Worm (Caenorhabditis elegans): Measurements from ENCODE around the gene F20D6.2.

F20D6.2 gene

DNA sequence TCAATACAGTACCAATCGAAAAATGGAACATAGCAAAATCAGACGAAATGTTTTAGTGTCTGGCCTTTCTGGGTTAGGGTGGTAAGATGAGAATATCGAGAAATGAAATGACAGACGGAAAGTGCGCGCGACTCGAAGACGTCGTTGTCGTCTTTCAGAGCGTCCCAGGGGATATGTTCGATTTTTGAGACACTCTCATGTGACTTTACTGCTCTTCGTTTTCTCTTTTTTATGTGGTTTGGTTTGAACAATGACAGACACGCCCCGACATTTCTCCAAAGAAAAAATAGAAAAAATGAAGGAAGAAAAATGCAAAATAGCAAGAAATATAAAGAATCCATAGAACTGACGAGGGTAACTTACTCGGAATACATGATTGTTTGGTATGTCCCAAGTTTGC, 24.7 kb downstream of the F20D6.2 start:
- peak; percentile 42 for TF ChIP-seq lin-14 (GFP tag; optimal IDR thresholded peaks at IDR 0.05)
- no peak for TF ChIP-seq grh-1 (GFP tag; IDR thresholded peaks at IDR 0.05)

DNA sequence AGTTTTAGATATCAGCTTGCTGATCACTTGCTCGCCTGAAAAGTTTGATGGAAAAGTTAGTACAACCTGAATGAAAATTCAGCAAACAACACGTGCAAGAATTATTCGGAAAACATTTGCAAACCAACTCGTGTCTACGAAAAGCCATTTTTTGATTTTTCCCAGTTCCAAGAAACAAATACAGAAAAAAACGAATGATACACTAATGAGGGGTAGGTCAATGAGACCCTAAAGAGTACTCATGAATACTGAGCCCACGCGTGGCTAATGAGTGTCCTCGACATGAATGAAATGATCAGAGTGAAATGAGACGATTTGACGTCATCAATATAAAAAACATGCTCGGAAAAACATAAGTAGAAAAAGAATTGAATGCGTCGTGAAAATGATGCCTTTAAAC, 26.2 kb downstream of the F20D6.2 start:
- TF ChIP-seq unc-130 (tag; optimal IDR thresholded peaks at IDR 0.05): no peak
- no peak for TF ChIP-seq irx-1 (tag; optimal IDR thresholded peaks at IDR 0.05)
- peak; percentile 31 for TF ChIP-seq pax-3 (tag; optimal IDR thresholded peaks at IDR 0.05)
- TF ChIP-seq xbp-1 (tag; optimal IDR thresholded peaks at IDR 0.05): peak; percentile 11
- no peak for TF ChIP-seq lin-35 (GFP tag; optimal IDR thresholded peaks at IDR 0.05)
- peak; percentile 62 for TF ChIP-seq hlh-4 (tag; optimal IDR thresholded peaks at IDR 0.05)
- peak; percentile 81 for TF ChIP-seq fkh-8 (tag; optimal IDR thresholded peaks at IDR 0.05)
- peak; percentile 78 for TF ChIP-seq nhr-47 (tag; optimal IDR thresholded peaks at IDR 0.05)
- peak; percentile 47 for TF ChIP-seq nhr-85 (tag)
- TF ChIP-seq unc-86 (tag; optimal IDR thresholded peaks at IDR 0.05): peak; percentile 30
- TF ChIP-seq egl-13 (tag; optimal IDR thresholded peaks at IDR 0.05): peak; percentile 52
- peak; percentile 22 for TF ChIP-seq nhr-20 (tag; optimal IDR thresholded peaks at IDR 0.05)
- peak; percentile 11 to 32 for TF ChIP-seq lsy-2 (tag; optimal IDR thresholded peaks at IDR 0.05)
- no peak for TF ChIP-seq egl-27 (tag; optimal IDR thresholded peaks at IDR 0.05)
- TF ChIP-seq nhr-11 (tag; optimal IDR thresholded peaks at IDR 0.05): peak; percentile 17
- no peak for TF ChIP-seq ztf-11 (tag; optimal IDR thresholded peaks at IDR 0.05)
- peak; percentile 92 for TF ChIP-seq dsc-1 (tag; optimal IDR thresholded peaks at IDR 0.05)
- peak; percentile 82 for TF ChIP-seq nhr-71 (tag; optimal IDR thresholded peaks at IDR 0.05)
- TF ChIP-seq grh-1 (GFP tag; IDR thresholded peaks at IDR 0.05): no peak
- no peak for TF ChIP-seq lir-3 (tag; optimal IDR thresholded peaks at IDR 0.05; ENCODE audit: poor library complexity)
- TF ChIP-seq F16B12.6 (tag; optimal IDR thresholded peaks at IDR 0.05): no peak
- TF ChIP-seq vab-15 (tag; optimal IDR thresholded peaks at IDR 0.05): no peak
- no peak for TF ChIP-seq dpl-1 (GFP tag; optimal IDR thresholded peaks at IDR 0.05)
- no peak for TF ChIP-seq snu-23 (GFP tag; optimal IDR thresholded peaks at IDR 0.05)
- TF ChIP-seq skn-1 (tag; optimal IDR thresholded peaks at IDR 0.05): no peak
- TF ChIP-seq mep-1 (tag; optimal IDR thresholded peaks at IDR 0.05): no peak
- peak; percentile 78 for TF ChIP-seq lin-14 (GFP tag; optimal IDR thresholded peaks at IDR 0.05)
- no peak for TF ChIP-seq C34B4.2 (tag; optimal IDR thresholded peaks at IDR 0.05)
- TF ChIP-seq ceh-82 (tag; optimal IDR thresholded peaks at IDR 0.05): no peak
- TF ChIP-seq sox-4 (tag; optimal IDR thresholded peaks at IDR 0.05): peak; percentile 90
- TF ChIP-seq efl-1 (optimal IDR thresholded peaks at IDR 0.05): no peak
- TF ChIP-seq efl-1 (GFP tag; optimal IDR thresholded peaks at IDR 0.05 in 1 of 2): no peak
- no peak for TF ChIP-seq unc-98 (GFP tag; IDR thresholded peaks at IDR 0.05)
- peak; percentile 26 for TF ChIP-seq swsn-7 (tag; optimal IDR thresholded peaks at IDR 0.05)
- TF ChIP-seq fkh-4 (tag; optimal IDR thresholded peaks at IDR 0.05; ENCODE audit: borderline replicate concordance): no peak
- peak; percentile 33 for TF ChIP-seq ztf-4 (tag; optimal IDR thresholded peaks at IDR 0.05)
- TF ChIP-seq nhr-77 (tag; optimal IDR thresholded peaks at IDR 0.05): no peak

DNA sequence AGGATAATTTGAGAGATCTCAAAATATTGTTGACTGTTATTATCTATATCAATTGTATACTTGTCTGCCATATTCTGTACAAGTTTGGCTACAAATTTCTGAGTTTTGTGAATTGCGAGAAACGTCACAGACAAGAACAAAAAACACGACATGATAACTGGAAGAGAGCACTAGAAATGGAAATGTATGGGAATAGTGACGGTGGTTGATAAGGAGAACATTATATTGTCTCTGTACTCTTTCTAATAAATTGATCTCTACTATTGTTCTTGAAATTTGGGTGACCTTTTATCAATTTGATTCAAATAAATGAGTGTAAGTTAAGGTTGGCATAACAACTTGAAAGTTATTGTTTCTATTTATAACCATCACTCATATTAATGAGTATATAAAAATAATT, 27.0 kb downstream of the F20D6.2 start:
- TF ChIP-seq elt-2 (tag; optimal IDR thresholded peaks at IDR 0.05) (peak; percentile 67), ets-5 (GFP tag; IDR thresholded peaks at IDR 0.05) (no peak), C04F5.9 (tag; optimal IDR thresholded peaks at IDR 0.05) (no peak), unc-62 (GFP tag; optimal IDR thresholded peaks at IDR 0.05) (no peak), lin-35 (GFP tag; optimal IDR thresholded peaks at IDR 0.05) (peak in 1 of 2 experiments; percentile 10)
